Worm (Caenorhabditis elegans): ENCODE data around the gene clec-61.
A peak's percentile ranks its signal among the peaks of the same experiment; 100 is the strongest.

The clec-61 gene

DNA sequence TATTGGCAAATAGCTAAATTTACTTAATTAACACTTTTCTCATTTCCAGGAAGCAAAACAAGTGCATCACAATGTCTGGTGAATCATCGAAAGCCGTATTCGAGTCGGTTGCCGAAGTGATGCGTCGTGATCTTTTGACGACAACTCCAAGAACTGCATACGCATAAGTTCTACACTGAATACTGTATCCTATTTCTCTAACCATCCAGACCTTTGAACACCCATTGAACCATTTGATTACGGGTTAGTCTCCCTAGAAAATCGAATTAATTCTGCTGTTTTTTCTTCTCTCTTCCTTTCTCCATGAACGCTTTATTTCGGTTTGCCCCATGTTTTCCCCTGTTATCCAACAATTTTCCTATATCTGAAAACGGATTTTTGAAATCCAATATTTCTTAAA, 40.6 kb downstream of the clec-61 start, which contains the start of gene lin-56:
TSS of gene lin-56 (plus strand) at position 301 of the 400 bp plus-strand sequence.
- no peak for TF ChIP-seq lin-40 (tag; optimal IDR thresholded peaks at IDR 0.05)
- peak; percentile 63; the same call in 1 of the 2 replicates for TF ChIP-seq let-526 (GFP tag; IDR thresholded peaks at IDR 0.05)
- TF ChIP-seq nfyb-1 (GFP tag; IDR thresholded peaks at IDR 0.05): 0 out of 2 replicates have a peak, but pooled peaks have one; percentile 16

DNA sequence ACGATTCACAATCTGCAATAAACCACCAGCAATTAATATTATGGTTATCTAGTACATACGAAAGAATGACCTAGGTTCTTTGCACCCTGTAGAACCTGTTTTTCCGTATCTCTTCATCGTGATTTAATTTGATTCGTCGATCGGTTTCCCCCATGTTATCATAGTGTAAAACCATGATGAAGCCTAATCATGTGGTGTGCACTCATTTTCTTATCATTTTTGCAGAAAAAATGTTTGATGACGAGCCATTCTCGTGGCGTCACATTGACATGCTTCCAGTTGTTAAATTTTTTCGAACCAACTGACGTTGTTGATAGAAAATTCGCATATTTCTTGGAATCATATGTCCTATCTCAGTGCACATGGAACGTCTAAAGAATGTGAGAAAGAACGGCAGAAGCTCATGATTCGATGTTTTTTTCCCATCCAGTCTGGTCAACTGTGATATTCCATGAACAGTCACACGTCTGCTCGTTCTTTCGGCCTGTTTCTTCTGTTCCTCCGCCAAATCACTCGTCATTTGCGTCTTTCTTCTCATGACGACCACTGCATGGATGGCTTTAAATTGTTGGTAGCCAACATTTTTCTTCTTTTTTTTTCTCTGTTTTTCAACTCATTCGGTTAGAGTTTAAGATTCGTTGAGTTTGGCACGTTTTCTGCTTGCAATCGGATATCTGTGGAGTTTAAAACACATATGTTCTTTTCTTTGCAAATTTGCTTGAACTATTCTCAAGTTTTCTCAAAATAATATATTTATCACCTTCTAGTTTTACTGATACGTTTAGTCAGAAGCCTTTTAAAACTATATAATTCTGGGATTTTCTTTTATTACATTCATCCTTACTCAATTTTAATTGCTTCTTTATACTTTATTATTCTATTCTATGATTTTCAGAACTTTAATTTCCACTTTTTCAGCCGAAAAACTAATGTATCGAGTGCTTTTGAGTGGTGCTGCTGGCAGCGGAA, 42.7 kb downstream of the clec-61 start, which contains the start of gene ZK673.2:
TSS of gene ZK673.2 (plus strand) at position 919 of the 969 bp plus-strand sequence.
- TF ChIP-seq let-526 (GFP tag; IDR thresholded peaks at IDR 0.05): no peak
- peak; percentile 9; the same call in 1 of the 2 replicates for TF ChIP-seq madf-6 (GFP tag; IDR thresholded peaks at IDR 0.05)
- peak; percentile 23 for TF ChIP-seq ets-4 (GFP tag; optimal IDR thresholded peaks at IDR 0.05)
- TF ChIP-seq ceh-40 (GFP tag; IDR thresholded peaks at IDR 0.05): no peak
- no peak for TF ChIP-seq mxl-1 (tag; optimal IDR thresholded peaks at IDR 0.05)
- peak; percentile 43 for TF ChIP-seq ztf-26 (tag; optimal IDR thresholded peaks at IDR 0.05)
- TF ChIP-seq lin-40 (tag; optimal IDR thresholded peaks at IDR 0.05): peak; percentile 50
- no peak for TF ChIP-seq T07F8.4 (tag; optimal IDR thresholded peaks at IDR 0.05)
- peak; percentile 24; the same call in 1 of the 2 replicates for TF ChIP-seq dox-1 (GFP tag; IDR thresholded peaks at IDR 0.05)
- peak; percentile 45 for TF ChIP-seq attf-5 (GFP tag; optimal IDR thresholded peaks at IDR 0.05)
- TF ChIP-seq dpff-1 (tag; optimal IDR thresholded peaks at IDR 0.05): no peak
- no peak for TF ChIP-seq B0019.2 (GFP tag; conservative IDR thresholded peaks at IDR 0.05)
- no peak for TF ChIP-seq him-1 (tag; optimal IDR thresholded peaks at IDR 0.05)
- peak; percentile 78 for TF ChIP-seq atf-7 (tag; optimal IDR thresholded peaks at IDR 0.05)
- peak; percentile 80 for TF ChIP-seq ztf-22 (GFP tag; optimal IDR thresholded peaks at IDR 0.05)
- no peak for TF ChIP-seq ceh-27 (GFP tag; optimal IDR thresholded peaks at IDR 0.05)
- TF ChIP-seq unc-62 (GFP tag; optimal IDR thresholded peaks at IDR 0.05): peak; percentile 39
- TF ChIP-seq nhr-27 (tag; optimal IDR thresholded peaks at IDR 0.05): no peak
- TF ChIP-seq F49E8.2 (tag; optimal IDR thresholded peaks at IDR 0.05; ENCODE audit: insufficient read depth): peak; percentile 13
- peak; percentile 7 for TF ChIP-seq K12H6.12 (tag; optimal IDR thresholded peaks at IDR 0.05)
- TF ChIP-seq tbp1 (GFP tag; optimal IDR thresholded peaks at IDR 0.05): peak; percentile 29
- 0 out of 2 replicates have a peak, but pooled peaks have one; percentile 55 for TF ChIP-seq Y53G8AR.9 (GFP tag; conservative IDR thresholded peaks at IDR 0.05)
- TF ChIP-seq C06A6.2 (GFP tag; conservative IDR thresholded peaks at IDR 0.05): 0 out of 2 replicates have a peak, but pooled peaks have one; percentile 11
- TF ChIP-seq cebp-1 (GFP tag; IDR thresholded peaks at IDR 0.05): peak; percentile 24; the same call in 1 of the 2 replicates
- peak; percentile 75 for TF ChIP-seq cebp-1 (tag; optimal IDR thresholded peaks at IDR 0.05)
- peak; percentile 90 for TF ChIP-seq nhr-80 (tag; optimal IDR thresholded peaks at IDR 0.05)
- no peak for TF ChIP-seq lir-1 (GFP tag; conservative IDR thresholded peaks at IDR 0.05)
- peak; percentile 15; the same call in 1 of the 2 replicates for TF ChIP-seq mcd-1 (GFP tag; IDR thresholded peaks at IDR 0.05)
- no peak for TF ChIP-seq pbrm-1 (GFP tag; IDR thresholded peaks at IDR 0.05)
- TF ChIP-seq let-607 (tag; optimal IDR thresholded peaks at IDR 0.05): peak in 1 of 2 experiments; percentile 35

DNA sequence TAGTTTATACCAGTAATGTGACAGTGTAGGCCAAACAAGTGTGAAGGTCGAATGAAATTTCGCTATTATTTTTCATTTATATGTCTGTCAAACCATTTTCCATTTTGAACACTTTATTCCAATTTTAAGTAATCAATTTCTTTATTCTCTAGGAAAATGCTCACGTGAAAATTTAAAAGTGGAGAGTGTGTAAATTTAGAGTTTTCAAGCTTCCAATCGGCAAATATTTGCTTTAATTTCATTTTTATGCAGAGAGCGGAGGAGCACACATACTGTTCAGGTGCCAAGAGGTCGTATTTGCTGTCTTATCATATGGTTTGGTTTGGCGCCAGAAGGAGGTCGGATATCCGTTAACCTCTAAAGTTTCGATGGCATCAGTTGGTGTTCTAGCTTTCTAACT, 43.5 kb downstream of the clec-61 start:
- TF ChIP-seq somi-1 (GFP tag; optimal IDR thresholded peaks at IDR 0.05): no peak
- no peak for TF ChIP-seq tlf-1 (GFP tag; optimal IDR thresholded peaks at IDR 0.05)
- no peak for TF ChIP-seq tbp1 (GFP tag; optimal IDR thresholded peaks at IDR 0.05)
- TF ChIP-seq Y53G8AR.9 (GFP tag; conservative IDR thresholded peaks at IDR 0.05): 0 out of 2 replicates have a peak, but pooled peaks have one; percentile 9

All from whole organism, young adult.